Fruit fly (Drosophila melanogaster) whole organism, adult: ENCODE results near the gene gammaTub37C.

Source experiments
- CG11617 ChIP-seq: fragments of 200-800 bp; sonication (Bioruptor generic); optimal IDR thresholded peaks from 2 replicates; lab custom pipeline; 2017; ENCODE audit warnings: mild to moderate bottlenecking, missing biosample characterization, missing genetic modification reagents, missing genetic modification characterization
- CG12768 ChIP-seq: fragments of 200-800 bp; sonication (Bioruptor generic); optimal IDR thresholded peaks from 2 replicates; lab custom pipeline; 2017; ENCODE audit warnings: missing biosample characterization, missing genetic modification characterization, mild to moderate bottlenecking, moderate library complexity, missing genetic modification reagents
- CG33017 ChIP-seq: fragments of 200-800 bp; sonication (Bioruptor generic); optimal IDR thresholded peaks from 2 replicates; lab custom pipeline; 2018; ENCODE audit warnings: missing biosample characterization, mild to moderate bottlenecking, missing genetic modification characterization, moderate library complexity
- Crg-1 ChIP-seq: fragments of 200-800 bp; sonication (Bioruptor generic); optimal IDR thresholded peaks from 2 replicates; lab custom pipeline; 2016; ENCODE audit warnings: missing biosample characterization, missing genetic modification characterization
- Mnt ChIP-seq: fragments of 200-800 bp; sonication (Bioruptor generic); optimal IDR thresholded peaks from 2 replicates; lab custom pipeline; 2016; ENCODE audit warnings: missing biosample characterization, mild to moderate bottlenecking, missing genetic modification characterization
- bab1 ChIP-seq: fragments of 200-800 bp; sonication (Bioruptor generic); optimal IDR thresholded peaks from 3 replicates; lab custom pipeline; 2019; ENCODE audit warnings: missing biosample characterization, mild to moderate bottlenecking, missing genetic modification characterization, moderate library complexity
- cnc ChIP-seq, 2 experiments: fragments of >200 bp; optimal IDR thresholded peaks; 2 replicates each; lab custom pipeline; 2017
- kay ChIP-seq: fragments of 200-800 bp; sonication (Bioruptor generic); peaks from one replicate; lab custom pipeline; 2016; ENCODE audit warnings: missing biosample characterization, missing genetic modification characterization, borderline replicate concordance
- ovo ChIP-seq: fragments of 200-800 bp; sonication (Bioruptor generic); optimal IDR thresholded peaks from 2 replicates; lab custom pipeline; 2016; ENCODE audit warnings: missing biosample characterization, missing genetic modification characterization
- toe ChIP-seq: fragments of 200-800 bp; sonication (Bioruptor generic); optimal IDR thresholded peaks from 2 replicates; lab custom pipeline; 2016; ENCODE audit warnings: missing biosample characterization, missing genetic modification characterization

DNA sequence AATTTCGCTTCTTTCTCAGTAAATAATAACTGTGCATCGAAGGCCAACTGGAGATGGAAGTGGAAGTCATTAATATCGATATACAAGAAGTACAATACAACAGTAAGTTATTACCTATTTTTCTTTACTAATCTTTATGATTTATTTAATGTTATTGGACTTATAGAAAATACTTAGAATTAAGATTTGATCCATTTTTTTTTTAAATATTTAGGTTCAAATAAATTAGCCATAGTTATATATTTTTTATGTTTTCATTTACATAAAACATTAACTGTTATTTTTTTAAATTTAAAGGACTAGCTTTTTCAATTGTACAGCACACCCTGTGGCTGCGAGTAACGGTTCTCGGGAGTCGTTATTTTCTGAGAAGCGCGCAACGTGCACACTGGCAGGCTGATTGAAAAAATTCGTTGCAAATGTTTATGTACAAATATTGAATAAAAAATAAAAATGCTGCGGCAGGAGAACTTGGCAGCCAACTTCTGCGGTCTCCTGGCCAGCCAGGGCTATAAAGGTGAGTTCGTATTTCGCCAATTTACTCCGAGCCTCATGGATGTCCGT is at the start of gene gammaTub37C, which contains the start of gene pigeon:
- TF ChIP-seq kay (GFP tag; lab: Kevin White, UChicago), result no peak
- TF ChIP-seq bab1 (GFP tag; lab: Kevin White, UChicago), result peak; percentile 25
- TF ChIP-seq Crg-1 (GFP tag; lab: Kevin White, UChicago), result no peak
- peak; percentile 69 for TF ChIP-seq ovo (GFP tag; lab: Kevin White, UChicago)
- TF ChIP-seq cnc (optimal IDR thresholded peaks at IDR 0.05; lab: Kevin White, UChicago), result no peak
- no peak for TF ChIP-seq CG12768 (GFP tag; lab: Kevin White, UChicago)
- TF ChIP-seq toe (GFP tag; lab: Kevin White, UChicago), result no peak
- no peak for TF ChIP-seq CG11617 (GFP tag; lab: Kevin White, UChicago)
- no peak for TF ChIP-seq CG33017 (tag; lab: Kevin White, UChicago)
- TF ChIP-seq Mnt (GFP tag; lab: Kevin White, UChicago), result no peak
